Worm (Caenorhabditis elegans) whole organism, L3 larva: ENCODE measurements around the gene C27D6.11.

Source experiments
- R02D3.7 ChIP-seq: fragments of 150-350 bp; optimal IDR thresholded peaks from 2 replicates; lab custom pipeline; 2014; ENCODE audit warnings: missing biosample characterization, missing genetic modification characterization
- ZK546.5 ChIP-seq: sonication (generic microtip); optimal IDR thresholded peaks from 2 replicates; lab custom pipeline; 2017; ENCODE audit warnings: missing biosample characterization, missing genetic modification characterization
- ceh-9 ChIP-seq: sonication (generic microtip); optimal IDR thresholded peaks from 2 replicates; lab custom pipeline; 2018; ENCODE audit warnings: missing biosample characterization, missing genetic modification characterization
- egl-27 ChIP-seq: sonication (generic microtip); optimal IDR thresholded peaks from 4 replicates; lab custom pipeline; 2017; ENCODE audit warnings: missing biosample characterization, missing genetic modification reagents, missing genetic modification characterization
- egl-5 ChIP-seq: fragments of 150-350 bp; optimal IDR thresholded peaks from 2 replicates; lab custom pipeline; 2017; ENCODE audit warnings: missing biosample characterization, missing genetic modification reagents, missing genetic modification characterization, inconsistent platforms
- elt-1 ChIP-seq: fragments of 150-350 bp; optimal IDR thresholded peaks from 2 replicates; lab custom pipeline; 2014; ENCODE audit warnings: missing biosample characterization, missing genetic modification characterization
- elt-2 ChIP-seq: sonication (generic microtip); optimal IDR thresholded peaks from 2 replicates; lab custom pipeline; 2016; ENCODE audit warnings: missing genetic modification reagents, mild to moderate bottlenecking, missing genetic modification characterization, missing compliant biosample characterization
- elt-3 ChIP-seq, 3 experiments: fragments of 150-350 bp in 1 of 3; sonication (generic microtip) in 2 of 3; optimal IDR thresholded peaks; 2 replicates in 2 of 3; 4 replicates in 1 of 3; lab custom pipeline; 2014 to 2017; ENCODE audit warnings: missing biosample characterization in 3 of 3, missing genetic modification characterization in 3 of 3
- eor-1 ChIP-seq, 2 experiments: fragments of 150-350 bp; optimal IDR thresholded peaks; 2 replicates each; lab custom pipeline; 2014 to 2018; ENCODE audit warnings: missing biosample characterization in 2 of 2, missing genetic modification characterization in 2 of 2
- fkh-2 ChIP-seq: fragments of 150-350 bp; optimal IDR thresholded peaks from 2 replicates; lab custom pipeline; 2014; ENCODE audit warnings: missing biosample characterization, missing genetic modification reagents, missing genetic modification characterization
- fos-1 ChIP-seq: fragments of 150-350 bp; optimal IDR thresholded peaks from 2 replicates; lab custom pipeline; 2014; ENCODE audit warnings: missing biosample characterization, missing genetic modification characterization
- hmg-11 ChIP-seq: sonication (generic microtip); optimal IDR thresholded peaks from 2 replicates; lab custom pipeline; 2016; ENCODE audit warnings: missing genetic modification characterization, missing compliant biosample characterization
- lin-39 ChIP-seq: fragments of 150-350 bp; optimal IDR thresholded peaks from 2 replicates; lab custom pipeline; 2018; ENCODE audit warnings: missing biosample characterization, missing genetic modification reagents, missing genetic modification characterization
- lsy-12 ChIP-seq: sonication (generic microtip); optimal IDR thresholded peaks from 2 replicates; lab custom pipeline; 2016; ENCODE audit warnings: mild to moderate bottlenecking, missing genetic modification characterization, missing compliant biosample characterization
- mdl-1 ChIP-seq: fragments of 150-350 bp; optimal IDR thresholded peaks from 2 replicates; lab custom pipeline; 2014; ENCODE audit warnings: missing biosample characterization, missing genetic modification characterization
- mml-1 ChIP-seq: fragments of 150-350 bp; sonication (generic microtip); optimal IDR thresholded peaks from 3 replicates; lab custom pipeline; 2014; ENCODE audit warnings: missing biosample characterization, missing genetic modification characterization
- nfya-1 ChIP-seq: sonication (generic microtip); optimal IDR thresholded peaks from 2 replicates; lab custom pipeline; 2017; ENCODE audit warnings: missing genetic modification characterization, mild to moderate bottlenecking, missing compliant biosample characterization, antibody characterized with exemption, moderate library complexity; ENCODE audit not compliant: insufficient read depth
- nhr-11 ChIP-seq: fragments of 150-350 bp; optimal IDR thresholded peaks from 2 replicates; lab custom pipeline; 2014; ENCODE audit warnings: missing biosample characterization, missing genetic modification characterization
- nhr-12 ChIP-seq: fragments of 150-350 bp; optimal IDR thresholded peaks from 2 replicates; lab custom pipeline; 2014; ENCODE audit warnings: missing biosample characterization, missing genetic modification characterization
- nhr-23 ChIP-seq: fragments of 150-350 bp; optimal IDR thresholded peaks from 2 replicates; lab custom pipeline; 2014; ENCODE audit warnings: missing biosample characterization, missing genetic modification reagents, missing genetic modification characterization
- nhr-237 ChIP-seq: fragments of 150-350 bp; optimal IDR thresholded peaks from 2 replicates; lab custom pipeline; 2014; ENCODE audit warnings: missing biosample characterization, missing genetic modification characterization
- nhr-28 ChIP-seq: fragments of 150-350 bp; optimal IDR thresholded peaks from 2 replicates; lab custom pipeline; 2014; ENCODE audit warnings: missing biosample characterization, missing genetic modification characterization
- nhr-67 ChIP-seq: fragments of 150-350 bp; optimal IDR thresholded peaks from 2 replicates; lab custom pipeline; 2014; ENCODE audit warnings: missing biosample characterization, missing genetic modification characterization
- nhr-76 ChIP-seq: fragments of 150-350 bp; sonication (generic microtip); optimal IDR thresholded peaks from 5 replicates; lab custom pipeline; 2014; ENCODE audit warnings: missing biosample characterization, missing genetic modification characterization
- nhr-77 ChIP-seq: fragments of 150-350 bp; optimal IDR thresholded peaks from 2 replicates; lab custom pipeline; 2014; ENCODE audit warnings: missing biosample characterization, missing genetic modification characterization
- pha-4 ChIP-seq: fragments of 150-350 bp; optimal IDR thresholded peaks from 2 replicates; lab custom pipeline; 2014; ENCODE audit warnings: missing biosample characterization, missing genetic modification reagents, missing genetic modification characterization
- pqm-1 ChIP-seq: fragments of 150-350 bp; optimal IDR thresholded peaks from 2 replicates; lab custom pipeline; 2017; ENCODE audit warnings: missing biosample characterization, missing genetic modification characterization, inconsistent platforms
- sea-2 ChIP-seq: fragments of 150-350 bp; sonication (generic microtip); optimal IDR thresholded peaks from 4 replicates; lab custom pipeline; 2014; ENCODE audit warnings: missing biosample characterization, missing genetic modification reagents, missing genetic modification characterization
- skn-1 ChIP-seq: fragments of 150-350 bp; optimal IDR thresholded peaks from 2 replicates; lab custom pipeline; 2014; ENCODE audit warnings: missing biosample characterization, missing genetic modification characterization
- snpc-4 ChIP-seq: fragments of 150-350 bp; optimal IDR thresholded peaks from 2 replicates; lab custom pipeline; 2014; ENCODE audit warnings: missing biosample characterization, missing genetic modification characterization
- unc-39 ChIP-seq: sonication (generic microtip); optimal IDR thresholded peaks from 4 replicates; lab custom pipeline; 2017; ENCODE audit warnings: missing biosample characterization, missing genetic modification characterization
- unc-62 ChIP-seq: fragments of 150-350 bp; sonication (generic microtip); optimal IDR thresholded peaks from 4 replicates; lab custom pipeline; 2014; ENCODE audit warnings: missing biosample characterization, missing genetic modification reagents, missing genetic modification characterization
- zag-1 ChIP-seq: fragments of 150-350 bp; optimal IDR thresholded peaks from 2 replicates; lab custom pipeline; 2014; ENCODE audit warnings: missing biosample characterization, missing genetic modification characterization
- ztf-11 ChIP-seq: fragments of 150-350 bp; optimal IDR thresholded peaks from 2 replicates; lab custom pipeline; 2014; ENCODE audit warnings: missing biosample characterization, missing genetic modification characterization

The C27D6.11 gene

ce11 chrII:5156983-5157382 is 4.0 kb downstream of the C27D6.11 start, which contains the start of gene msp-45:
Gene msp-45 (minus strand): TSS chrII:5157083.
- no peak for TF ChIP-seq ceh-9 (tag; lab: Kevin White, UChicago)
- no peak for TF ChIP-seq hmg-11 (tag; lab: Kevin White, UChicago)
- no peak for TF ChIP-seq lin-39 (tag; lab: Kevin White, UChicago)
- TF ChIP-seq nhr-28, result no peak
- TF ChIP-seq egl-5 (tag; lab: Kevin White, UChicago), result no peak
- no peak for TF ChIP-seq pha-4
- TF ChIP-seq nhr-23 (tag; lab: Kevin White, UChicago), result no peak
- TF ChIP-seq elt-3 (tag; optimal IDR thresholded peaks at IDR 0.05; lab: Kevin White, UChicago), result no peak
- TF ChIP-seq nhr-11 (tag; lab: Kevin White, UChicago), result no peak
- no peak for TF ChIP-seq mdl-1 (tag; lab: Kevin White, UChicago)
- TF ChIP-seq fos-1 (tag; lab: Kevin White, UChicago), result no peak

ce11 chrII:5154540-5154939 is 6.5 kb downstream of the C27D6.11 start, which contains the start of gene srb-12:
Gene srb-12 (minus strand): TSS chrII:5154640.
- TF ChIP-seq ZK546.5 (tag; lab: Kevin White, UChicago) (no peak), mml-1 (no peak), elt-3 (tag; optimal IDR thresholded peaks at IDR 0.05; lab: Kevin White, UChicago) (no peak)

ce11 chrII:5150829-5151228 is 10.2 kb downstream of the C27D6.11 start, which contains the start of gene srb-16:
Gene srb-16 (minus strand): TSS chrII:5150929.
- no peak for TF ChIP-seq pqm-1 (tag; lab: Kevin White, UChicago)
- TF ChIP-seq ZK546.5 (tag; lab: Kevin White, UChicago), result no peak
- TF ChIP-seq fos-1 (tag; lab: Kevin White, UChicago), result no peak
- TF ChIP-seq lsy-12 (tag; lab: Kevin White, UChicago), result no peak
- TF ChIP-seq elt-1, result no peak
- no peak for TF ChIP-seq zag-1
- no peak for TF ChIP-seq nhr-11 (tag; lab: Kevin White, UChicago)
- no peak for TF ChIP-seq nfya-1 (tag; lab: Kevin White, UChicago)
- TF ChIP-seq nhr-77 (tag; lab: Kevin White, UChicago), result no peak
- TF ChIP-seq snpc-4 (tag; lab: Kevin White, UChicago), result no peak
- TF ChIP-seq nhr-23 (tag; lab: Kevin White, UChicago), result no peak
- no peak for TF ChIP-seq egl-27 (tag; lab: Kevin White, UChicago)
- TF ChIP-seq nhr-76 (tag; lab: Kevin White, UChicago), result no peak
- TF ChIP-seq skn-1 (tag; lab: Kevin White, UChicago), result no peak
- TF ChIP-seq hmg-11 (tag; lab: Kevin White, UChicago), result no peak
- TF ChIP-seq eor-1 (tag; optimal IDR thresholded peaks at IDR 0.05; lab: Kevin White, UChicago), result no peak
- TF ChIP-seq lin-39 (tag; lab: Kevin White, UChicago), result no peak

- TF ChIP-seq lin-39 (tag; lab: Kevin White, UChicago), result no peak
- TF ChIP-seq fos-1 (tag; lab: Kevin White, UChicago), result no peak
- TF ChIP-seq unc-39 (tag; lab: Kevin White, UChicago), result no peak
- TF ChIP-seq nfya-1 (tag; lab: Kevin White, UChicago), result no peak
- TF ChIP-seq unc-62 (GFP tag; lab: Kevin White, UChicago), result no peak
- no peak for TF ChIP-seq ztf-11 (tag; lab: Kevin White, UChicago)
- TF ChIP-seq ceh-9 (tag; lab: Kevin White, UChicago), result no peak
- no peak for TF ChIP-seq R02D3.7 (tag; lab: Kevin White, UChicago)
- TF ChIP-seq elt-2 (tag; lab: Kevin White, UChicago), result no peak
- no peak for TF ChIP-seq nhr-12 (tag; lab: Kevin White, UChicago)
- TF ChIP-seq elt-1, result no peak
- no peak for TF ChIP-seq nhr-67 (tag; lab: Kevin White, UChicago)
- no peak for TF ChIP-seq nhr-23 (tag; lab: Kevin White, UChicago)
- TF ChIP-seq hmg-11 (tag; lab: Kevin White, UChicago), result no peak
- no peak for TF ChIP-seq sea-2
- TF ChIP-seq fkh-2 (tag; lab: Kevin White, UChicago), result no peak
- no peak for TF ChIP-seq nhr-237 (tag; lab: Kevin White, UChicago)
- TF ChIP-seq ZK546.5 (tag; lab: Kevin White, UChicago), result no peak
Measured at ce11 chrII:5148349-5148748, 12.7 kb downstream of the C27D6.11 start, which contains the start of gene F58A6.5. Gene F58A6.5 (minus strand): TSS chrII:5148449.
